Worm (Caenorhabditis elegans): ENCODE measurements around the gene clec-223.

clec-223 gene

ce11 chrV:11241580-11241979 is 31.4 kb upstream of the clec-223 start, which contains the start of gene pgap-1:
Gene pgap-1, plus strand, starts transcription at chrV:11241880.
- TF ChIP-seq nhr-12 (tag; optimal IDR thresholded peaks at IDR 0.05) (no peak), sma-3 (GFP tag; optimal IDR thresholded peaks at IDR 0.05) (no peak), unc-62 (GFP tag; optimal IDR thresholded peaks at IDR 0.05) (no peak), alr-1 (tag; optimal IDR thresholded peaks at IDR 0.05) (no peak), crh-2 (tag; optimal IDR thresholded peaks at IDR 0.05) (no peak), snpc-4 (tag; optimal IDR thresholded peaks at IDR 0.05) (no peak), mdl-1 (tag; optimal IDR thresholded peaks at IDR 0.05) (no peak), blmp-1 (tag; optimal IDR thresholded peaks at IDR 0.05; ENCODE audit: insufficient read depth) (no peak), aly-2 (tag; optimal IDR thresholded peaks at IDR 0.05) (no peak), sem-4 (tag; optimal IDR thresholded peaks at IDR 0.05) (no peak), nhr-129 (tag; optimal IDR thresholded peaks at IDR 0.05) (no peak), lin-39 (tag; optimal IDR thresholded peaks at IDR 0.05) (no peak), lin-11 (tag; optimal IDR thresholded peaks at IDR 0.05) (no peak), egl-27 (tag; optimal IDR thresholded peaks at IDR 0.05) (no peak), elt-1 (tag; optimal IDR thresholded peaks at IDR 0.05) (no peak), sma-9 (GFP tag; optimal IDR thresholded peaks at IDR 0.05) (no peak), sma-9 (tag; optimal IDR thresholded peaks at IDR 0.05) (no peak), fos-1 (tag; optimal IDR thresholded peaks at IDR 0.05) (no peak), Y55F3AM.14 (GFP tag; optimal IDR thresholded peaks at IDR 0.05) (no peak), ztf-4 (tag; optimal IDR thresholded peaks at IDR 0.05) (no peak)

DNA sequence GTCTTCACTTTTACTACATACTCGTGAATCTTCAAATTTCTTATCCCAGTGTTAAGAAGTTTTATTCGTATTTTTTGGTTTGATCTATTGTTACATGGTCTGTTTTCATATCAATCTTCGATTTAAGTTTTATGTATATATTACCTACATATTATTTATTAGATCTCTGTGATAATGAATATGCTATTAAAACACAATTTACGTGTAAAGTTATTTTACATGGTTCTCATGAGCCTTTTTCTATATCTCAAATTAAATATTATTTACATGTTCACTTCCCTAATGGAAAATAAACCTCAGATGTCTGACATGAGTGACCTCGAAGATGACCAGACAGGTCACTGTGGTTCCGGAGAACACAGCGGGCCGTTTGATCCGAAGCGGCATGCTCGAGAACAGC is 28.4 kb upstream of the clec-223 start, which contains the start of gene mxl-1:
TSS of gene mxl-1 (plus strand) at position 301 of the 400 bp plus-strand sequence.
- TF ChIP-seq unc-55 (GFP tag; optimal IDR thresholded peaks at IDR 0.05) (no peak), dmd-4 (tag; optimal IDR thresholded peaks at IDR 0.05) (no peak), nhr-6 (tag; optimal IDR thresholded peaks at IDR 0.05) (no peak), gmeb-1 (tag; optimal IDR thresholded peaks at IDR 0.05) (no peak), elt-3 (tag; optimal IDR thresholded peaks at IDR 0.05) (no peak), nhr-237 (tag; optimal IDR thresholded peaks at IDR 0.05) (no peak), nhr-77 (tag; optimal IDR thresholded peaks at IDR 0.05) (no peak)

ce11 chrV:11245029-11245428 is 27.9 kb upstream of the clec-223 start:
- TF ChIP-seq aly-2 (tag; optimal IDR thresholded peaks at IDR 0.05) (no peak), lin-39 (tag; optimal IDR thresholded peaks at IDR 0.05) (no peak), ceh-16 (tag; optimal IDR thresholded peaks at IDR 0.05) (no peak), ztf-11 (tag; optimal IDR thresholded peaks at IDR 0.05) (no peak), nhr-129 (tag; optimal IDR thresholded peaks at IDR 0.05) (no peak), lsy-2 (tag; optimal IDR thresholded peaks at IDR 0.05) (no peak)

- TF ChIP-seq aly-2 (tag; optimal IDR thresholded peaks at IDR 0.05), result no peak
Measured at ce11 chrV:11247846-11248245, 25.1 kb upstream of the clec-223 start, which contains the start of gene mam-4. Gene mam-4, plus strand, starts transcription at chrV:11248146.

DNA sequence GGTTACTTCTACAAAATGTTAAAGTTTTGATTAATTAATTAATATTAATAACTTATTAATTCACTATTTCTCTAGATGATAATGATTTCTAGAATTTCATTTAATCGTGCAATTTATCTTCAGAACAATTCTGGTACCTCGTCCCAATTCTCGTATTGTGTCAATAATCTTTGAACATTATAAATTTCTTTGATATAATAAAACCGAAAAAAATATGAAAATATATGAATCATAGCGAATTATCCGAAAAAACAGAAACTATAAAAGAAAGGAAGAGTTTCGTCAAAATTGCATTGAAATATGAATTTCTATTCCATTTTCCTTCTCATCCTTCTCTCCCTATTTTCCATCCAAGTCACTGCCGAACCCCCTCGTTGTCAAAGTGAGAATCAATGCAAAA is 22.2 kb upstream of the clec-223 start, which contains the start of gene T19B10.12:
TSS of gene T19B10.12 (plus strand) at position 301 of the 400 bp plus-strand sequence.
- TF ChIP-seq ceh-82 (tag; optimal IDR thresholded peaks at IDR 0.05), result no peak
- no peak for TF ChIP-seq zag-1 (tag; optimal IDR thresholded peaks at IDR 0.05)
- TF ChIP-seq ceh-16 (tag; optimal IDR thresholded peaks at IDR 0.05), result no peak
- no peak for TF ChIP-seq ztf-1 (GFP tag; conservative IDR thresholded peaks at IDR 0.05)
- no peak for TF ChIP-seq lin-11 (tag; optimal IDR thresholded peaks at IDR 0.05)
- TF ChIP-seq unc-39 (tag; optimal IDR thresholded peaks at IDR 0.05), result no peak
- TF ChIP-seq lsy-2 (tag; optimal IDR thresholded peaks at IDR 0.05), result no peak
- no peak for TF ChIP-seq dmd-4 (tag; optimal IDR thresholded peaks at IDR 0.05)
- no peak for TF ChIP-seq peb-1 (tag; optimal IDR thresholded peaks at IDR 0.05)

DNA sequence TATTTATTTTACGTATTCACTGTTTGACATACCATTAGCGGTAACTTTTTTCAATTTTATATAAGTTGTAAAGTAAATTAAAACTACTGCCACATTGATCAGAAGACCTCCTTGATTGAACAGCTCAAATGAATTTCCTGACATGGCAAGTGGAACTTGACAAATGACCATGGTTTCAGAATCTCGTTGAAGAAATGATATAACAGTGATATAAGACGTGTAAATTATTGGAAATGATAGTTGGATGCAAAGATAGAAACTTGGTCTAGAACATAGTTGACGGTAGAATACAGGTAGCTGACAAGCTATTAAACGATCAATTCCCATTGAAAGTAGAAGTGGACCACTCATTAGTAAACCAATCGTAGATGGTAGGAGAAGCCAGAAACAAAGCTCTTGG is 21.1 kb upstream of the clec-223 start:
- no peak for TF ChIP-seq ztf-1 (GFP tag; conservative IDR thresholded peaks at IDR 0.05)
- TF ChIP-seq lin-13 (GFP tag; optimal IDR thresholded peaks at IDR 0.05), result no peak
- no peak for TF ChIP-seq unc-39 (tag; optimal IDR thresholded peaks at IDR 0.05)
- TF ChIP-seq unc-55 (GFP tag; optimal IDR thresholded peaks at IDR 0.05), result no peak
- TF ChIP-seq mbf-1 (tag; optimal IDR thresholded peaks at IDR 0.05), result no peak
- no peak for TF ChIP-seq lin-11 (tag; optimal IDR thresholded peaks at IDR 0.05)
- no peak for TF ChIP-seq sma-3 (GFP tag; optimal IDR thresholded peaks at IDR 0.05)
- TF ChIP-seq nhr-77 (tag; optimal IDR thresholded peaks at IDR 0.05), result no peak
- no peak for TF ChIP-seq unc-62 (GFP tag; optimal IDR thresholded peaks at IDR 0.05)
- no peak for TF ChIP-seq elt-1 (tag; optimal IDR thresholded peaks at IDR 0.05)
- no peak for TF ChIP-seq Y55F3AM.14 (GFP tag; optimal IDR thresholded peaks at IDR 0.05)
- no peak for TF ChIP-seq alr-1 (tag; optimal IDR thresholded peaks at IDR 0.05)
- TF ChIP-seq ztf-11 (tag; optimal IDR thresholded peaks at IDR 0.05), result no peak
- TF ChIP-seq nhr-11 (tag; optimal IDR thresholded peaks at IDR 0.05), result no peak
- no peak for TF ChIP-seq nhr-129 (tag; optimal IDR thresholded peaks at IDR 0.05)
- TF ChIP-seq peb-1 (tag; optimal IDR thresholded peaks at IDR 0.05), result no peak
